Worm (Caenorhabditis elegans): Measurements from ENCODE around the gene zip-9.

DNA sequence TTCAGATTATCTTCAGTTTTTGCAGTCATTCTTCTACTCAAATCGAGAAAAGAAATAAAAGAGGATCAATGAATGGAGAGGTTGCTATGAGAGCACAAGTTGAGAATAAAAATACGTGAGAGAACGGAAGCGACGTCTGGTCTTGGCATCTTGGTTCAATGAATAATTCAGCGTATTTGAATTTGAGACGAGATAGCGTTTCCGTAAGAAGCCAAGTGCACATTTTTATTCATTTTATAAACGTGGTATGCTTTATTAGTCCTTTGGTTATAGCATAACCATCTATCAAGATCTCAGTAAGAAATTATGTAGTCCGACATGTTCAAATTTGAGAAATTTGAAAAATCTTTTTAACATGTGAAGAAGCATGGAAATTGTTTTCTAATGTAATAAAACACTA lies 23.9 kb upstream of the zip-9 start, which contains the start of gene F58B4.2:
- no peak for TF ChIP-seq nhr-10 (tag; optimal IDR thresholded peaks at IDR 0.05)
- TF ChIP-seq Y55F3AM.14 (GFP tag; optimal IDR thresholded peaks at IDR 0.05) = no peak
- TF ChIP-seq elt-3 (tag; optimal IDR thresholded peaks at IDR 0.05) = no peak
- TF ChIP-seq aly-2 (tag; optimal IDR thresholded peaks at IDR 0.05) = no peak
- TF ChIP-seq C34F6.9 (tag; optimal IDR thresholded peaks at IDR 0.05) = no peak
